Worm (Caenorhabditis elegans): ENCODE results near the gene F21C10.4.

F21C10.4 gene

ce11 chrV:9111957-9112356 is 14.5 kb upstream of the F21C10.4 start:
- TF ChIP-seq unc-120 (tag; optimal IDR thresholded peaks at IDR 0.05; ENCODE audit: poor library complexity, severe bottlenecking) (peak; percentile 97), pha-4 (tag; optimal IDR thresholded peaks at IDR 0.05) (no peak), hlh-1 (tag; optimal IDR thresholded peaks at IDR 0.05) (peak; percentile 43)

DNA sequence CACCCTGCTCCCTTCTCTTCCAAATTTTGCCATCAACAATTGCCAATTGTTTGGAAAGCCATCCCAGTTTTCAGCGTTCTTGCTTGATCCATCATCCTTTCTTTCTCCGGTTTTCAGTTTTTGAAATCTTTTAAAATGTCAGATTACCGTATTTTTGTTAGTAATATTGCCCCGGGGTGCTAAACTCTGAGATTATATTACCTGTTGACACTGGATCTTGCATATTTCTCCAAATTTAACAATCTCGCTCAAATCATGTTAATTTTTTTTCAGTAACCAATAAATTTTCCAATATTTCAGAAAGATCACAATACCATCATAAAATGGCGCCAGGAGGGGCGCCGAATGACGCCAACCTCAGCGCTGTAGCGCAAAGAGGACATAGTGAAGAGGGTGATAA is 13.9 kb upstream of the F21C10.4 start, which contains the start of gene F21C10.7:
Gene F21C10.7, plus strand, starts transcription at position 301 of the 400 bp plus-strand sequence.
- TF ChIP-seq nhr-28 (tag; optimal IDR thresholded peaks at IDR 0.05) (no peak), sptf-1 (tag; optimal IDR thresholded peaks at IDR 0.05) (no peak), nhr-76 (tag; optimal IDR thresholded peaks at IDR 0.05) (no peak), ces-1 (GFP tag; optimal IDR thresholded peaks at IDR 0.05) (no peak), ham-2 (GFP tag; optimal IDR thresholded peaks at IDR 0.05) (no peak), mls-2 (tag; optimal IDR thresholded peaks at IDR 0.05) (no peak), mep-1 (tag; optimal IDR thresholded peaks at IDR 0.05) (no peak), lin-13 (tag; optimal IDR thresholded peaks at IDR 0.05) (no peak), M03D4.4 (tag; optimal IDR thresholded peaks at IDR 0.05) (no peak), ceh-39 (tag; optimal IDR thresholded peaks at IDR 0.05) (no peak), snpc-4 (tag; optimal IDR thresholded peaks at IDR 0.05) (no peak), sem-2 (GFP tag; optimal IDR thresholded peaks at IDR 0.05) (no peak), cnd-1 (tag; optimal IDR thresholded peaks at IDR 0.05) (no peak), blmp-1 (tag; optimal IDR thresholded peaks at IDR 0.05) (no peak), lsy-2 (tag; optimal IDR thresholded peaks at IDR 0.05) (no peak), elt-1 (tag; optimal IDR thresholded peaks at IDR 0.05; ENCODE audit: borderline replicate concordance, insufficient read depth) (no peak), unc-120 (tag; optimal IDR thresholded peaks at IDR 0.05; ENCODE audit: poor library complexity, severe bottlenecking) (no peak), ceh-43 (GFP tag; optimal IDR thresholded peaks at IDR 0.05) (no peak)

- no peak for TF ChIP-seq mls-2 (tag; optimal IDR thresholded peaks at IDR 0.05)
- no peak for TF ChIP-seq cnd-1 (tag; optimal IDR thresholded peaks at IDR 0.05)
- no peak for TF ChIP-seq blmp-1 (tag; optimal IDR thresholded peaks at IDR 0.05)
- no peak for TF ChIP-seq mep-1 (tag; optimal IDR thresholded peaks at IDR 0.05)
- TF ChIP-seq zip-8 (tag; optimal IDR thresholded peaks at IDR 0.05), result no peak
- TF ChIP-seq ceh-83 (GFP tag; optimal IDR thresholded peaks at IDR 0.05), result no peak
- TF ChIP-seq elt-1 (tag; optimal IDR thresholded peaks at IDR 0.05; ENCODE audit: borderline replicate concordance, insufficient read depth), result no peak
- no peak for TF ChIP-seq bed-3 (GFP tag; optimal IDR thresholded peaks at IDR 0.05)
- TF ChIP-seq nhr-28 (tag; optimal IDR thresholded peaks at IDR 0.05), result no peak
- no peak for TF ChIP-seq nhr-12 (tag; optimal IDR thresholded peaks at IDR 0.05)
- TF ChIP-seq ceh-43 (GFP tag; optimal IDR thresholded peaks at IDR 0.05), result no peak
- TF ChIP-seq sptf-1 (tag; optimal IDR thresholded peaks at IDR 0.05), result no peak
- no peak for TF ChIP-seq lsy-2 (tag; optimal IDR thresholded peaks at IDR 0.05)
These were observed 4.4 kb upstream of the F21C10.4 start, which contains the start of gene F21C10.13 for ce11 chrV:9122004-9122403. Gene F21C10.13, plus strand, starts transcription at chrV:9122304.

DNA sequence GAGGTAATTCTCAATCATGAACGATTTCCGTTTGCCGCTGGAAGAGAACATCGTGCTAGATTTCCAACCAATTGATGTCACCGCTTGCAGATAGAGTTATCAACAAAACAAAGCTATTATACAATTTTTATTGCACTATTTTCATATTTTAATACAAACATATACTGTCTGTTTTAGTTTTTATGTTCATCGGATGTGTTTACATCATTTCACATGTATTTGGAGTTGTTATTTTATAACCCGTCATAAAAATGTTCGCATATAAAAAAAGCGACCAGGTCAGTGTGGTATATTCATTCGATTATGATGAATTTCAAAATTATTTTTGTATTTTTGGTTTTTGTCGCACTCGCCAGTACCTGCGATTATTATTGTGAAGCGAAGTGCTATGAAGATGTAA is 3.2 kb upstream of the F21C10.4 start, which contains the start of gene F21C10.11:
Gene F21C10.11, plus strand, starts transcription at position 301 of the 400 bp plus-strand sequence.
- TF ChIP-seq hlh-1 (tag; optimal IDR thresholded peaks at IDR 0.05), result no peak
- TF ChIP-seq unc-39 (tag; optimal IDR thresholded peaks at IDR 0.05), result no peak
- no peak for TF ChIP-seq flh-1 (GFP tag; optimal IDR thresholded peaks at IDR 0.05)
- no peak for TF ChIP-seq nhr-76 (tag; optimal IDR thresholded peaks at IDR 0.05)

ce11 chrV:9124180-9124579 is 2.2 kb upstream of the F21C10.4 start, which contains the start of gene F21C10.6:
Gene F21C10.6, plus strand, starts transcription at chrV:9124480.
- TF ChIP-seq tbx-8 (GFP tag; optimal IDR thresholded peaks at IDR 0.05) (no peak), ztf-11 (tag; optimal IDR thresholded peaks at IDR 0.05) (no peak), drap-1 (GFP tag; optimal IDR thresholded peaks at IDR 0.05) (no peak), ces-1 (GFP tag; optimal IDR thresholded peaks at IDR 0.05) (no peak), unc-39 (tag; optimal IDR thresholded peaks at IDR 0.05) (no peak), unc-62 (GFP tag; optimal IDR thresholded peaks at IDR 0.05) (no peak), nhr-76 (tag; optimal IDR thresholded peaks at IDR 0.05) (no peak), lin-13 (tag; optimal IDR thresholded peaks at IDR 0.05) (no peak), elt-1 (tag; optimal IDR thresholded peaks at IDR 0.05; ENCODE audit: borderline replicate concordance, insufficient read depth) (no peak), M03D4.4 (tag; optimal IDR thresholded peaks at IDR 0.05) (no peak)
